Worm (Caenorhabditis elegans) whole organism, late embryonic: ENCODE data around the gene spp-20.

Source experiments
- C08G9.2 ChIP-seq: sonication (generic microtip); optimal IDR thresholded peaks from 2 replicates; lab custom pipeline; 2016; ENCODE audit warnings: mild to moderate bottlenecking, missing genetic modification characterization, moderate library complexity, missing compliant biosample characterization
- ama-1 ChIP-seq: fragments of 150-350 bp; optimal IDR thresholded peaks from 2 replicates; lab custom pipeline; 2014
- pros-1 ChIP-seq: fragments of 150-350 bp; optimal IDR thresholded peaks from 2 replicates; lab custom pipeline; 2014; ENCODE audit warnings: missing biosample characterization, missing genetic modification reagents, missing genetic modification characterization
- zip-5 ChIP-seq: sonication (generic microtip); optimal IDR thresholded peaks from 2 replicates; lab custom pipeline; 2016; ENCODE audit warnings: missing genetic modification characterization, missing compliant biosample characterization

ce11 chrV:6579992-6580391 is 22.0 kb upstream of the spp-20 start, which contains the start of gene EGAP9.3:
- TF ChIP-seq zip-5 (tag; lab: Kevin White, UChicago) (no peak), ama-1 (no peak), C08G9.2 (tag; lab: Kevin White, UChicago) (no peak), pros-1 (no peak)
